Worm (Caenorhabditis elegans) whole organism, L4/young adult: ENCODE measurements around the gene scl-2.

ENCODE experiments used
- W03F9.2 ChIP-seq: fragments of 150-350 bp; optimal IDR thresholded peaks from 2 replicates; lab custom pipeline; 2014; ENCODE audit warnings: missing biosample characterization, missing genetic modification characterization
- him-1 ChIP-seq: sonication (generic microtip); optimal IDR thresholded peaks from 2 replicates; lab custom pipeline; 2016; ENCODE audit warnings: missing genotype, missing genetic modification reagents, missing genetic modification characterization, missing compliant biosample characterization

DNA sequence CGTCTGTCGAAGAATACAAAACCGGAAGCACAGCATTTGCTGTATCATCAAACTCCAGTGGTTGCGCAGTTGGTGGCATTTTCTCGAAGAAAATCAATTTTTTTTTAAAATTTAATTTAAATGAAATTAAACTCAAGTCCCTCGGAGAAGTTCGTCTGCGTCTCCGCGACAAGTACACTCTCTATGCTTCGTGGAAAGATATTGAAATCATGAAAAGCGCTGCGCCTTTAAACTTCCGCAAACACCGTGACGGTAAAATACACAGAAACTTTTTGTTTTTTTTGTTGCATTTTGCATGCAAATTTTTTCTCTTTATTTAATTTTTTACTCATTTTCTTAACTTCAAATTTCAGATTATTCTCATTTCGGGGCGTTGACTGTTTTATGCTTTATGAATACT, 41.1 kb downstream of the scl-2 start, which contains the start of the genes dli-1, tin-9.2 and exos-4.1:
- TF ChIP-seq him-1 (tag; lab: Kevin White, UChicago): no peak
- peak; percentile 86 for TF ChIP-seq W03F9.2 (tag; lab: Kevin White, UChicago)
